Worm (Caenorhabditis elegans) whole organism, L3 larva: ENCODE data around the gene hrg-1.

Experiments used
- hmg-11 ChIP-seq: sonication (generic microtip); optimal IDR thresholded peaks from 2 replicates; lab custom pipeline; 2016; ENCODE audit warnings: missing genetic modification characterization, missing compliant biosample characterization
- nhr-237 ChIP-seq: fragments of 150-350 bp; optimal IDR thresholded peaks from 2 replicates; lab custom pipeline; 2014; ENCODE audit warnings: missing biosample characterization, missing genetic modification characterization

- TF ChIP-seq hmg-11 (tag; lab: Kevin White, UChicago) (no peak), nhr-237 (tag; lab: Kevin White, UChicago) (no peak)
Measured at ce11 chrX:3973534-3973933, 42.5 kb downstream of the hrg-1 start, which contains the start of gene C16B8.4.
